1 fruit fly cellular context compared by ENCODE assay signal in the genomic region with DNA sequence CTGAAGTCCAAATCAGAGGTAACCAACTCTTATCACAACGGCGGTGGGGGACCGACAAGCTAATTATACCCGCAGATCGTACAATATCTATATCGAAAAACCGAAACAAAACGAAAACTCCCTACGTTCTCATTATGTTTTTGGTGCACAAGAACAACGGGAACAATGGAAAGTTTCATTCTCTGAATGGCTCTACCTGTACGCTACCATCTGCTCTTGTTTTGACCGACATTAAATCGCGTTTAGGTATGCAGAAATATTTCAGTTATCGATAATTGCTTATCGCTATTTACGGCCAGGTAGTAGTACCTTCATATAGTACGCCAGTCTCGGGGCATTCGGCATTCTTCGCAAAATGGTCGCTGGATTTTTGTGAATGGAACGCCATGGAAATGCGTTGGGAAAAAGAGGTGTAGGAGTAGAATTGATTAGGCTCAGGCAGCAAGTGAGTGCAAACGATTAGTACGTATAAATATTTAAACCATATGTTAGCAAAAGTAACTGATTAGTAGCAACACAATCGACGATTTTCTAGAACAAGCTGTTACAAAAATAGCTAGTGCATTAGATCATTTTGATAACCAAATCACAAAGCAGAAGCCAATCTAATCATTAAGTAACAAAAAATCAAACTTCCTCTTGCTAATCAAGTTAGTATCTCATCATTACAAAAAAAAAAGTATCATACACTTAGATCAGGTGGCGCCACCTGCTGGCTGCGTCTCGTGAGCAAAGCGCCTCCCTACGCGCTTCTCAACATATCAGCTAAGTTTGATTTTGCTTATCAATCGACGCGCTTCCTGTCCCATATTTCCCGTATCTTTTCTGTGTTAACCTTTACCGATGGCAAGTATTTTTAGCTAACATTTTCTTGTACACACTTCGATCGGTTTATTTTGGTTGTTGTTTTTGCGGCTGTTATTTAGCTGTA.
TF ChIP-seq lines count a peak whose summit lies in the region.

No protein-coding gene starts in this region.

TF ChIP-seq in whole organism, embryonic, 481 proteins besides CTCF, POLR2A, EP300 and RAD21 (continued from another document):
- TF ChIP-seq D (optimal IDR thresholded peaks at IDR 0.05; lab: Kevin White, UChicago), result peak; percentile 78
- TF ChIP-seq D (GFP tag; optimal IDR thresholded peaks at IDR 0.05; lab: Kevin White, UChicago), result no peak
- peak; percentile 32 for TF ChIP-seq CG12769 (tag; optimal IDR thresholded peaks at IDR 0.05; lab: Kevin White, UChicago)
- TF ChIP-seq E2f2 (GFP tag; IDR thresholded peaks at IDR 0.05; lab: Robert Waterston, UW), result no peak
- peak; percentile 92 for TF ChIP-seq CG15479 (GFP tag; optimal IDR thresholded peaks at IDR 0.05; lab: Kevin White, UChicago)
- peak; percentile 50 for TF ChIP-seq sens (GFP tag; lab: Kevin White, UChicago)
- peak; percentile 74 for TF ChIP-seq grn (GFP tag; optimal IDR thresholded peaks at IDR 0.05; lab: Kevin White, UChicago)
- TF ChIP-seq sug (tag; optimal IDR thresholded peaks at IDR 0.05; lab: Kevin White, UChicago), result peak; percentile 83
- no peak for TF ChIP-seq gcm (GFP tag; optimal IDR thresholded peaks at IDR 0.05; lab: Kevin White, UChicago)
- TF ChIP-seq tup (GFP tag; optimal IDR thresholded peaks at IDR 0.05; lab: Kevin White, UChicago), result no peak
- peak; percentile 82 for TF ChIP-seq sd (tag; optimal IDR thresholded peaks at IDR 0.05; lab: Kevin White, UChicago)
- peak; percentile 18 for TF ChIP-seq Med (GFP tag; lab: Kevin White, UChicago)
- peak in 1 of 2 experiments; percentile 75 for TF ChIP-seq eve (GFP tag; optimal IDR thresholded peaks at IDR 0.05; lab: Kevin White, UChicago)
- TF ChIP-seq CG12299 (tag; optimal IDR thresholded peaks at IDR 0.05; lab: Kevin White, UChicago), result no peak
- TF ChIP-seq CG2199 (GFP tag; IDR thresholded peaks at IDR 0.05; lab: Robert Waterston, UW), result peak; percentile 18; the same call in 1 of the 3 replicates
- TF ChIP-seq exex (tag; optimal IDR thresholded peaks at IDR 0.05; lab: Kevin White, UChicago), result peak; percentile 90
- peak; percentile 1 for TF ChIP-seq CG15514 (GFP tag; optimal IDR thresholded peaks at IDR 0.05; lab: Kevin White, UChicago)
- TF ChIP-seq chinmo (GFP tag; IDR thresholded peaks at IDR 0.05; lab: Robert Waterston, UW; ENCODE audit: partially characterized antibody), result 0 out of 4 replicates have a peak, but pooled peaks have one; percentile 20
